Worm (Caenorhabditis elegans): Measurements from ENCODE around the gene adt-1.

DNA sequence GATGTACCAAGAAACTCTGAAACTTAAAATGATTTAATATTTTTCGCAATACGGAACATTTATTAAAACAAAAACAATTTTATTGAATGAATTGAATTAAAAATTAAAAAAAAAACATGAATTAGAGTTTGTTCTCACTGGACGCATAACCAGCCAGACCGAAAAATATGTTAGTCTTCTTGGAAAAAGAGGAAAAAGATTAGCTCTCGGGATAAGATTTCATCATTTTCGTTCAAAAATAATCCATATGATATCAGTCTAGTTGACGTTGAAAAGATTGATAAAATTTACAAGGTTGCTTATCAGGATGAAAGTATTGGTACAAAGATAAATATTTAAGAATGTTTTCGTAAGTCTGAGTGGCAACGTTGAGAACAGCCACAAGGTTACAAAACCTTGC, 21.8 kb downstream of the adt-1 start, which contains the start of gene nhr-26:
- no peak for TF ChIP-seq blmp-1 (tag; optimal IDR thresholded peaks at IDR 0.05)
- no peak for TF ChIP-seq ztf-11 (tag; optimal IDR thresholded peaks at IDR 0.05)
